Fruit fly (Drosophila melanogaster): Measurements from ENCODE around the gene CG18788.

DNA sequence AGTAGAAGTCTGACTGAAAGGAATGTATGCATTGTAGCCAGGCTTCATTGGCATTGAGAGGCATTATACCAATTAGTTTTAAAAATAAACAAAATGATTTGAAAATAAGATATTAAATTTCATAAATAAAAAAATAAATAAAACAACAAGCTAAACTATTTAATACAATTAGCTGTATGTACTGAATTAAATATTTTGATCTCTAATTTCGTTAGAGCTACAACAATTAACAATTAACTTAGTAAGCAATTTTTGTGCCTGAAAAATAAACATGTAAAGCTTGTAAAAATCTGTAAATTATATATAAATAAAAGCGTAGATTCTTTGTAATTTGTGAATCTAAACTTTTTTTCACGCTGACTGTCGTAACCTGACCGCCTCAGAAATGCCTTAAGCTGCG, 26.1 kb upstream of the CG18788 start, which contains the start of gene Rh5:
- TF ChIP-seq usp (GFP tag; optimal IDR thresholded peaks at IDR 0.05) = no peak
- no peak for TF ChIP-seq pan (optimal IDR thresholded peaks at IDR 0.05)
- TF ChIP-seq Dll (optimal IDR thresholded peaks at IDR 0.05) = no peak
- no peak for TF ChIP-seq CG8478 (optimal IDR thresholded peaks at IDR 0.05)
- TF ChIP-seq psq (optimal IDR thresholded peaks at IDR 0.05) = no peak
- TF ChIP-seq EcR (GFP tag; optimal IDR thresholded peaks at IDR 0.05) = no peak
